Fruit fly (Drosophila melanogaster) whole organism, adult: Measurements from ENCODE around the gene CG12983.

ENCODE experiments used
- CG12768 ChIP-seq: fragments of 200-800 bp; sonication (Bioruptor generic); optimal IDR thresholded peaks from 2 replicates; lab custom pipeline; 2017; ENCODE audit warnings: missing biosample characterization, missing genetic modification characterization, mild to moderate bottlenecking, moderate library complexity, missing genetic modification reagents
- CG33017 ChIP-seq: fragments of 200-800 bp; sonication (Bioruptor generic); optimal IDR thresholded peaks from 2 replicates; lab custom pipeline; 2018; ENCODE audit warnings: missing biosample characterization, mild to moderate bottlenecking, missing genetic modification characterization, moderate library complexity
- CG5204 ChIP-seq: fragments of 200-800 bp; sonication (Bioruptor generic); optimal IDR thresholded peaks from 2 replicates; lab custom pipeline; 2016; ENCODE audit warnings: missing biosample characterization, missing genetic modification characterization
- bab1 ChIP-seq: fragments of 200-800 bp; sonication (Bioruptor generic); optimal IDR thresholded peaks from 3 replicates; lab custom pipeline; 2019; ENCODE audit warnings: missing biosample characterization, mild to moderate bottlenecking, missing genetic modification characterization, moderate library complexity
- tj ChIP-seq: fragments of 200-800 bp; sonication (Bioruptor generic); optimal IDR thresholded peaks from 3 replicates; lab custom pipeline; 2017; ENCODE audit warnings: missing biosample characterization, mild to moderate bottlenecking, missing genetic modification characterization, moderate library complexity

DNA sequence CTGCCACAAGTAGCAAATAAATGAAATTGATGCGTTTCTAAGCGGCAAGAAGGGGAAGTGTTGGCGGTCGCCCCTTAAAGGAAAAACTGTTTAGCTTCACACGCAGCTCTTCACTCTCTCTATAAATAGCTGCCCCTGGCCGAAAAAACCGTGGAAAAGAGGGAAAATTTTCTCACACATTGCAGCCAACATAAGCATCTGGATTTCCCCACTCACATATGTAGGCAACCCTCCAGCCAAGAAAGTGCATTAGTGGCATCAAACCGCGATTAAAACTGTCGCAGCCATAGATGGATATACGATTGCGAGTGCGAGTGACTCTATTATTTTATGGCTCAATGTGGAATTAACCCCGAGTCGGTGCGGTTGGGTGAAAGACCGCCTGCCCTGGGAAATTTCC, 34.0 kb downstream of the CG12983 start:
- no peak for TF ChIP-seq tj (GFP tag; lab: Kevin White, UChicago)
- TF ChIP-seq CG33017: no peak
- TF ChIP-seq bab1 (GFP tag; lab: Kevin White, UChicago): no peak
- no peak for TF ChIP-seq CG5204 (GFP tag; lab: Kevin White, UChicago)
- no peak for TF ChIP-seq CG12768 (GFP tag; lab: Kevin White, UChicago)
